Fruit fly (Drosophila melanogaster) S2 (cell line): ENCODE results near the gene path.

Experiments
- CG8478 ChIP-seq: fragments of >200 bp; optimal IDR thresholded peaks from 2 replicates; lab custom pipeline; 2018
- CTCF ChIP-seq, 2 experiments: fragments of >200 bp; optimal IDR thresholded peaks; 2 replicates each; lab custom pipeline; 2018

DNA sequence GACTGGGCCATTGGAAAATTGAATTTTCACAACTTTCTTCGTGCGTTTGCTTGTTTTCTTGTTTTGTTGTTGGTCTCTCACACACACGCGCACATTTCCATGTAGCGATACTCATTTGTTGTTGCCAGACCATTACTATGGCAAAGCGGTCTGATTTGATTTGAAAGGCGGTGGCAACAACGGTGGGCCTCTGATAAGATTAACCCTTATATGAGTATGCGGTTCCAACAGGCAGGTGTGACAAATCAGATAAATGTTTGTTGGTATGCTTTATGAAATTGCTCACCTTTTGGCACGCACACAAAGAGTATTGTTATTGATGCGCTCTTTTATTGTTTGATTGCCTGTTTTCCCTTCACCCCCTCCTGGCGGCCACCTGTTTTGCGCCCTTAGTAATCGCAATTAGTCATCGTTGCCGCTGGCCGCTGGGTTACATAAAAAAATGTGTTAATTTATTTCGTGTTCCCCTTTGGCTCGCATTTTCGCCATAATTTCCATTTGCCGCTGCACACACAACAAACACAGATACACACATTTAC lies 57.8 kb downstream of the path start:
- TF ChIP-seq CTCF (optimal IDR thresholded peaks at IDR 0.05; lab: Kevin White, UChicago) (no peak), CG8478 (lab: Kevin White, UChicago) (no peak)
